Worm (Caenorhabditis elegans) whole organism, L3 larva: ENCODE results near the gene nas-9.

Source experiments
- R02D3.7 ChIP-seq: fragments of 150-350 bp; optimal IDR thresholded peaks from 2 replicates; lab custom pipeline; 2014; ENCODE audit warnings: missing biosample characterization, missing genetic modification characterization
- ZK546.5 ChIP-seq: sonication (generic microtip); optimal IDR thresholded peaks from 2 replicates; lab custom pipeline; 2017; ENCODE audit warnings: missing biosample characterization, missing genetic modification characterization
- aly-2 ChIP-seq: fragments of 150-350 bp; optimal IDR thresholded peaks from 2 replicates; lab custom pipeline; 2014; ENCODE audit warnings: missing biosample characterization, missing genetic modification characterization
- ama-1 ChIP-seq: fragments of 150-350 bp; optimal IDR thresholded peaks from 2 replicates; lab custom pipeline; 2018
- ceh-16 ChIP-seq: sonication (generic microtip); optimal IDR thresholded peaks from 2 replicates; lab custom pipeline; 2017; ENCODE audit warnings: missing biosample characterization, missing genetic modification characterization
- ceh-28 ChIP-seq: fragments of 150-350 bp; optimal IDR thresholded peaks from 2 replicates; lab custom pipeline; 2014; ENCODE audit warnings: missing biosample characterization, missing genetic modification reagents, missing genetic modification characterization
- ceh-82 ChIP-seq: fragments of 150-350 bp; optimal IDR thresholded peaks from 2 replicates; lab custom pipeline; 2014; ENCODE audit warnings: missing biosample characterization, missing genetic modification characterization
- ceh-9 ChIP-seq: sonication (generic microtip); optimal IDR thresholded peaks from 2 replicates; lab custom pipeline; 2018; ENCODE audit warnings: missing biosample characterization, missing genetic modification characterization
- daf-12 ChIP-seq: fragments of 150-350 bp; optimal IDR thresholded peaks from 2 replicates; lab custom pipeline; 2014; ENCODE audit warnings: missing biosample characterization, missing genetic modification reagents, missing genetic modification characterization
- egl-27 ChIP-seq: sonication (generic microtip); optimal IDR thresholded peaks from 4 replicates; lab custom pipeline; 2017; ENCODE audit warnings: missing biosample characterization, missing genetic modification reagents, missing genetic modification characterization
- egl-5 ChIP-seq: fragments of 150-350 bp; optimal IDR thresholded peaks from 2 replicates; lab custom pipeline; 2017; ENCODE audit warnings: missing biosample characterization, missing genetic modification reagents, missing genetic modification characterization, inconsistent platforms
- elt-1 ChIP-seq: fragments of 150-350 bp; optimal IDR thresholded peaks from 2 replicates; lab custom pipeline; 2014; ENCODE audit warnings: missing biosample characterization, missing genetic modification characterization
- elt-2 ChIP-seq: sonication (generic microtip); optimal IDR thresholded peaks from 2 replicates; lab custom pipeline; 2016; ENCODE audit warnings: missing genetic modification reagents, mild to moderate bottlenecking, missing genetic modification characterization, missing compliant biosample characterization
- elt-3 ChIP-seq, 3 experiments: fragments of 150-350 bp in 1 of 3; sonication (generic microtip) in 2 of 3; optimal IDR thresholded peaks; 2 replicates in 2 of 3; 4 replicates in 1 of 3; lab custom pipeline; 2014 to 2017; ENCODE audit warnings: missing biosample characterization in 3 of 3, missing genetic modification characterization in 3 of 3
- fkh-10 ChIP-seq: sonication (generic microtip); optimal IDR thresholded peaks from 2 replicates; lab custom pipeline; 2017; ENCODE audit warnings: missing biosample characterization, missing genetic modification reagents, missing genetic modification characterization
- fkh-2 ChIP-seq: fragments of 150-350 bp; optimal IDR thresholded peaks from 2 replicates; lab custom pipeline; 2014; ENCODE audit warnings: missing biosample characterization, missing genetic modification reagents, missing genetic modification characterization
- fos-1 ChIP-seq: fragments of 150-350 bp; optimal IDR thresholded peaks from 2 replicates; lab custom pipeline; 2014; ENCODE audit warnings: missing biosample characterization, missing genetic modification characterization
- hmg-11 ChIP-seq: sonication (generic microtip); optimal IDR thresholded peaks from 2 replicates; lab custom pipeline; 2016; ENCODE audit warnings: missing genetic modification characterization, missing compliant biosample characterization
- jun-1 ChIP-seq: fragments of 150-350 bp; optimal IDR thresholded peaks from 2 replicates; lab custom pipeline; 2014; ENCODE audit warnings: missing biosample characterization, missing genetic modification reagents, missing genetic modification characterization
- lin-15B ChIP-seq: fragments of 150-350 bp; optimal IDR thresholded peaks from 2 replicates; lab custom pipeline; 2014; ENCODE audit warnings: missing biosample characterization, missing genetic modification characterization
- lin-39 ChIP-seq: fragments of 150-350 bp; optimal IDR thresholded peaks from 2 replicates; lab custom pipeline; 2018; ENCODE audit warnings: missing biosample characterization, missing genetic modification reagents, missing genetic modification characterization
- mdl-1 ChIP-seq: fragments of 150-350 bp; optimal IDR thresholded peaks from 2 replicates; lab custom pipeline; 2014; ENCODE audit warnings: missing biosample characterization, missing genetic modification characterization
- mml-1 ChIP-seq: fragments of 150-350 bp; sonication (generic microtip); optimal IDR thresholded peaks from 3 replicates; lab custom pipeline; 2014; ENCODE audit warnings: missing biosample characterization, missing genetic modification characterization
- nfya-1 ChIP-seq: sonication (generic microtip); optimal IDR thresholded peaks from 2 replicates; lab custom pipeline; 2017; ENCODE audit warnings: missing genetic modification characterization, mild to moderate bottlenecking, missing compliant biosample characterization, antibody characterized with exemption, moderate library complexity; ENCODE audit not compliant: insufficient read depth
- nhr-11 ChIP-seq: fragments of 150-350 bp; optimal IDR thresholded peaks from 2 replicates; lab custom pipeline; 2014; ENCODE audit warnings: missing biosample characterization, missing genetic modification characterization
- nhr-12 ChIP-seq: fragments of 150-350 bp; optimal IDR thresholded peaks from 2 replicates; lab custom pipeline; 2014; ENCODE audit warnings: missing biosample characterization, missing genetic modification characterization
- nhr-237 ChIP-seq: fragments of 150-350 bp; optimal IDR thresholded peaks from 2 replicates; lab custom pipeline; 2014; ENCODE audit warnings: missing biosample characterization, missing genetic modification characterization
- nhr-43 ChIP-seq: sonication (generic microtip); optimal IDR thresholded peaks from 2 replicates; lab custom pipeline; 2016; ENCODE audit warnings: mild to moderate bottlenecking, missing genetic modification characterization, missing compliant biosample characterization; ENCODE audit not compliant: poor library complexity, severe bottlenecking
- nhr-67 ChIP-seq: fragments of 150-350 bp; optimal IDR thresholded peaks from 2 replicates; lab custom pipeline; 2014; ENCODE audit warnings: missing biosample characterization, missing genetic modification characterization
- nhr-77 ChIP-seq: fragments of 150-350 bp; optimal IDR thresholded peaks from 2 replicates; lab custom pipeline; 2014; ENCODE audit warnings: missing biosample characterization, missing genetic modification characterization
- pqm-1 ChIP-seq: fragments of 150-350 bp; optimal IDR thresholded peaks from 2 replicates; lab custom pipeline; 2017; ENCODE audit warnings: missing biosample characterization, missing genetic modification characterization, inconsistent platforms
- sea-2 ChIP-seq: fragments of 150-350 bp; sonication (generic microtip); optimal IDR thresholded peaks from 4 replicates; lab custom pipeline; 2014; ENCODE audit warnings: missing biosample characterization, missing genetic modification reagents, missing genetic modification characterization
- skn-1 ChIP-seq: fragments of 150-350 bp; optimal IDR thresholded peaks from 2 replicates; lab custom pipeline; 2014; ENCODE audit warnings: missing biosample characterization, missing genetic modification characterization
- snpc-4 ChIP-seq: fragments of 150-350 bp; optimal IDR thresholded peaks from 2 replicates; lab custom pipeline; 2014; ENCODE audit warnings: missing biosample characterization, missing genetic modification characterization
- unc-39 ChIP-seq: sonication (generic microtip); optimal IDR thresholded peaks from 4 replicates; lab custom pipeline; 2017; ENCODE audit warnings: missing biosample characterization, missing genetic modification characterization
- unc-62 ChIP-seq: fragments of 150-350 bp; sonication (generic microtip); optimal IDR thresholded peaks from 4 replicates; lab custom pipeline; 2014; ENCODE audit warnings: missing biosample characterization, missing genetic modification reagents, missing genetic modification characterization
- ztf-4 ChIP-seq: fragments of 150-350 bp; optimal IDR thresholded peaks from 2 replicates; lab custom pipeline; 2014; ENCODE audit warnings: missing biosample characterization, missing genetic modification characterization

The nas-9 gene

DNA sequence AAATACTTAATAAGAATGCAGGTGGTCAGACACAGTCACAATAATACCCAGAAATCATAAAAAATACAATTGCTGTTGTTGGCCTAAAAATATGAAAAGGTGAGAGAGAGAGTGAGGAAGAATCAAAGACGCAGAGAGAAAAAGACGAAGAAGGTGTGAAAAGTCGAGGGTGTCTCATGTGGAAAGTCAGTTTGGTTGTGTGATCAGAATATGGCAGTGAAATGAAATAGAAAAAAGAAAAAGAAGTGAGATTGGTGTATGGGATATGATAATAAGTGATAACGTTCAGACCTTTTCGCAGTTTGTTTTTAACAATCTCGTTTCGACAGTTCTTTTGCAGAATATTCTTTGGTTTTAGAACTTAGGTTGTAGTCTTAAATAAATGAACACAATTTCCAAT is 33.0 kb downstream of the nas-9 start:
- TF ChIP-seq ceh-82 (no peak), snpc-4 (no peak)

DNA sequence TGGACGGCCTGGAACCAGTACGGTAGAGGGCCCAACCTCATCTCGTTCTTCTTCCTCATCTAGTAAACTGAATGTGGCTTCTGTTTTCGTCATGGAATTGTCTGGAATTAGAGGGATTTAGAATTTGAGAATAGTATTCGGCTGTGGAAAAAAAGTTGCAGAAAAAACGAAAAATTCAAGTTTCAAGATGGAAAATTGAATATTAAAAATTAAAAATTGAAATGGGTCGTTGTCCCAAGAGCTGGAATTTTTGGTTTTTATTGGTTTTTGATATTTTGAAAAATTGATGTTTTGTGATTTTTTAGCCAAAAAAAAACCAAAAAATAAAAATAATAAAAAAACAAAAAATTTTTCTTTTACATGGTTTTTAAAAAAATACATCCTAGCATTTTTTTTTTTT is 34.0 kb downstream of the nas-9 start, which contains the start of gene R02F11.3:
R02F11.3 (minus strand) TSS at position 101 of the 400 bp plus-strand sequence.
- TF ChIP-seq elt-3 (tag; optimal IDR thresholded peaks at IDR 0.05; lab: Kevin White, UChicago) (no peak), aly-2 (tag; lab: Kevin White, UChicago) (no peak), lin-15B (tag; lab: Kevin White, UChicago) (no peak), ama-1 (no peak), jun-1 (tag; lab: Kevin White, UChicago) (no peak), skn-1 (tag; lab: Kevin White, UChicago) (no peak), snpc-4 (no peak), nfya-1 (no peak), elt-2 (tag; lab: Kevin White, UChicago) (no peak), nhr-43 (no peak), hmg-11 (tag; lab: Kevin White, UChicago) (no peak), nhr-67 (no peak), nhr-12 (tag; lab: Kevin White, UChicago) (no peak), sea-2 (GFP tag; lab: Kevin White, UChicago) (no peak), egl-5 (tag; lab: Kevin White, UChicago) (no peak), unc-39 (tag; lab: Kevin White, UChicago) (no peak), elt-1 (tag; lab: Kevin White, UChicago) (no peak), ZK546.5 (tag; lab: Kevin White, UChicago) (no peak), daf-12 (tag; lab: Kevin White, UChicago) (no peak)

DNA sequence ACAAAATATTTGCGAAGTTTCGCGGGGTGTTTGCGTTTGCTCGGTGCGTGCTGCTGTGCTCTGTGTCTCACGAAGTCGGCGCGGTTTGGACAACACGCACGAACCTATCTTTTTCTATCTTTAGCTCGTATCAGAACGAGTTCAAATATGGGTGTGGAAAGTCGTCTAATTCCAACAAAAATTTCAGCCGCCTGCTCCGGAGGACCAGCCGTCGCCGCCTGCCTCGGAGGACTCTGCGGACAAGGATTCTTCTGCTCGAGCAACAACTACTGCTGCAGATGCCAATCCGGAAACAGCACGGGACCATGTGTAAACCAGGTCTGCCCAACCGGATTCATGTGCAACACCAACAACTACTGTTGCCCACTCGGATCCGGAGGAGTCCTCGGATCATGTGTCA is 37.9 kb downstream of the nas-9 start:
- TF ChIP-seq unc-62 (GFP tag; lab: Kevin White, UChicago) = no peak
- no peak for TF ChIP-seq mml-1
- no peak for TF ChIP-seq fkh-10 (GFP tag; lab: Kevin White, UChicago)
- no peak for TF ChIP-seq mdl-1 (tag; lab: Kevin White, UChicago)
- TF ChIP-seq nhr-12 (tag; lab: Kevin White, UChicago) = no peak
- no peak for TF ChIP-seq fos-1 (tag; lab: Kevin White, UChicago)
- no peak for TF ChIP-seq skn-1 (tag; lab: Kevin White, UChicago)
- TF ChIP-seq lin-15B (tag; lab: Kevin White, UChicago) = no peak
- no peak for TF ChIP-seq egl-27 (tag; lab: Kevin White, UChicago)
- TF ChIP-seq nhr-237 (tag; lab: Kevin White, UChicago) = no peak
- TF ChIP-seq fkh-2 = no peak
- TF ChIP-seq R02D3.7 = no peak
- TF ChIP-seq ceh-82 = no peak
- TF ChIP-seq unc-39 (tag; lab: Kevin White, UChicago) = no peak
- no peak for TF ChIP-seq ama-1
- TF ChIP-seq pqm-1 (tag; lab: Kevin White, UChicago) = no peak
- TF ChIP-seq nhr-77 (tag; lab: Kevin White, UChicago) = no peak
- TF ChIP-seq, all 47 proteins: peak for 0

DNA sequence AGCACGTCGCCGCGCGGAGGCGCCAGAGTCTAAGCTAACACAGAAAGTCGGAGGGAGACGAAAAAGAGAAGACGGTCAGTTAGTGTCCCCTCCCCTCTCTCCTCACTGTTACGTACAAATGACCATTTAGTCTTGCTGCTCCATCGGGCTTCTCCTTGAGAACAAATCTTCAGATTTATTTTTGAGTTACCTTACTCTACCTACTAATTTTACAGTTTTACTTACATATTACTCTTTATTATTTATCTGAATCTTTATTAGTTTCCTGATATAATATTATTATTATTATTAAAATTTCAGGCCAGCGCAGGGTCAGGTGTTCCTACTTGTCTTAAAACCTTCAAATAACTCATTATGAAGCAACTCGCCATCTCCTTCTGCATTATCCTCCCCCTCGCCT is 39.0 kb downstream of the nas-9 start, which contains the start of gene R02F11.1:
R02F11.1 (plus strand) TSS at position 301 of the 400 bp plus-strand sequence.
- TF ChIP-seq lin-39 (tag; lab: Kevin White, UChicago) (no peak), daf-12 (tag; lab: Kevin White, UChicago) (no peak), ztf-4 (tag; lab: Kevin White, UChicago) (no peak), ceh-82 (no peak), egl-27 (tag; lab: Kevin White, UChicago) (no peak), sea-2 (GFP tag; lab: Kevin White, UChicago) (no peak), ceh-9 (tag; lab: Kevin White, UChicago) (no peak), elt-3 (tag; optimal IDR thresholded peaks at IDR 0.05; lab: Kevin White, UChicago) (no peak), skn-1 (tag; lab: Kevin White, UChicago) (no peak), mml-1 (no peak), nfya-1 (no peak), nhr-77 (tag; lab: Kevin White, UChicago) (no peak), nhr-67 (no peak), fos-1 (tag; lab: Kevin White, UChicago) (no peak), ceh-28 (no peak)

DNA sequence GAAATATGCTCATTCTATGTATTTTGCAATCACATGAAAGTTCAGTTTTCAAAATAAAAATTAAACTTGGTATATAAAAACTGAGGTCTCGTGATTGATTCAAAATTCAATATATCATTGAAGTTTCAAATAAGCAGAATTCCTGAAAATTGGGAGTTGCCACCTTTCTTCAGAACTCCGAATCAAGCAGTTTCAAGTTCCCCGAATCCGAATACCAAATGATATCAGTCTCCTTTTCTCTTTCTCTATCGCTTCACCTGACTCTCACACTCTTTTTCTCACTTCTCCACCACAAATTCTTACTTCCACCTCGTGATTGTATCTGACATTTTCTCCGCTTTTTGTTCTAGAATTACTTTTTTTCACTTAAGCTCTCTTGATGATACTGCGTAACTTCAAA is 45.5 kb downstream of the nas-9 start, which contains the start of gene R02F11.2:
R02F11.2 (plus strand) TSS at position 292 of the 400 bp plus-strand sequence.
- TF ChIP-seq nhr-237 (tag; lab: Kevin White, UChicago) (no peak), nhr-11 (peak; percentile 45), ceh-16 (tag; lab: Kevin White, UChicago) (no peak), mml-1 (no peak), unc-39 (tag; lab: Kevin White, UChicago) (no peak)
